Worm (Caenorhabditis elegans): ENCODE results near the gene B0495.9.

ce11 chrII:7681898-7682297, 26.6 kb downstream of the B0495.9 start, which contains the start of gene lin-26:
- TF ChIP-seq lin-13 (tag; optimal IDR thresholded peaks at IDR 0.05), result no peak
- no peak for TF ChIP-seq sptf-1 (tag; optimal IDR thresholded peaks at IDR 0.05)
- no peak for TF ChIP-seq pha-4 (tag; optimal IDR thresholded peaks at IDR 0.05)
- no peak for TF ChIP-seq unc-39 (tag; optimal IDR thresholded peaks at IDR 0.05)
- no peak for TF ChIP-seq ztf-11 (tag; optimal IDR thresholded peaks at IDR 0.05)
- no peak for TF ChIP-seq lsy-2 (tag; optimal IDR thresholded peaks at IDR 0.05)
- TF ChIP-seq mep-1 (tag; optimal IDR thresholded peaks at IDR 0.05), result no peak
- no peak for TF ChIP-seq nhr-28 (tag; optimal IDR thresholded peaks at IDR 0.05)
- no peak for TF ChIP-seq blmp-1 (tag; optimal IDR thresholded peaks at IDR 0.05)
- no peak for TF ChIP-seq tbx-8 (GFP tag; optimal IDR thresholded peaks at IDR 0.05)
- TF ChIP-seq ceh-83 (GFP tag; optimal IDR thresholded peaks at IDR 0.05), result no peak

Data from whole organism, mixed stage, embryonic.